Fruit fly (Drosophila melanogaster) whole organism: ENCODE results near the gene Dif.

Experiments used
- CG8478 ChIP-seq: fragments of >200 bp; optimal IDR thresholded peaks from 2 replicates; lab custom pipeline; 2018; ENCODE audit warnings: inconsistent platforms
- Dll ChIP-seq: fragments of >200 bp; optimal IDR thresholded peaks from 2 replicates; lab custom pipeline; 2017
- EcR ChIP-seq, 2 experiments: fragments of >200 bp; optimal IDR thresholded peaks; 2 replicates each; lab custom pipeline; 2017; ENCODE audit warnings: missing biosample characterization in 2 of 2, missing genetic modification characterization in 2 of 2, missing genetic modification reagents in 2 of 2
- pan ChIP-seq: fragments of >200 bp; optimal IDR thresholded peaks from 2 replicates; lab custom pipeline; 2017
- psq ChIP-seq: fragments of >200 bp; optimal IDR thresholded peaks from 2 replicates; lab custom pipeline; 2017
- usp ChIP-seq: fragments of >200 bp; optimal IDR thresholded peaks from 2 replicates; lab custom pipeline; 2017; ENCODE audit warnings: missing biosample characterization, missing genetic modification characterization, mixed read lengths

Gene Dif

dm6 chr2L:17380508-17380907, 52.5 kb downstream of the Dif start:
- TF ChIP-seq pan = no peak
- no peak for TF ChIP-seq EcR (GFP tag; optimal IDR thresholded peaks at IDR 0.05; lab: Kevin White, UChicago)
- TF ChIP-seq Dll = no peak
- no peak for TF ChIP-seq psq (lab: Kevin White, UChicago)
- no peak for TF ChIP-seq usp
- TF ChIP-seq CG8478 = no peak

dm6 chr2L:17379844-17380243, 53.1 kb downstream of the Dif start:
- no peak for TF ChIP-seq CG8478
- TF ChIP-seq pan = no peak
- TF ChIP-seq psq (lab: Kevin White, UChicago) = no peak
- no peak for TF ChIP-seq EcR (GFP tag; optimal IDR thresholded peaks at IDR 0.05; lab: Kevin White, UChicago)
- TF ChIP-seq Dll = no peak
- TF ChIP-seq usp = no peak

DNA sequence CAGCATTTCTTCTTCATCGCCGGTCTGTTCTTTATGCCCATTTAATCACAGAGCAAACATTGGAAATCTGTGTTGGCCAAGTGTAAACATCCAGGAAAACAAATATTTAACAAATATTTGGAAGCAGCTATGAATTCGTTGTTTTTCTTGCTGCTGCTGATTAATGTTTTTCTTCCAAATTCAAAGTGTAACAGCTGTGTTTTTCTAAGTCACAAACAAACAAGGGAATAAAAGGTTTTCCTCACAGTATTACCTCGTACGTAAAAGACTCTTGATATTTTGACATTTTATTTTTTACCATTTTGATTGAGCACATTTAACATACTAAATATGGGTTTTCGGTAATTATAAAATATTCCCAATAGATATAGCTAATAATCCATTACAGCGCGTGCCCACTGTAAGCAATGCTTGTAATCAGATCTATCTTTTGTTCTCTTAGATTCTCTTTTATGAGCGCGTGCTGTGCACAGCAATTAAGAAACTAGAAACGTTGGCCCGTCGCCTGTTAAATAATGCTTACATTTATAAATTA, 54.1 kb downstream of the Dif start:
- no peak for TF ChIP-seq EcR (GFP tag; optimal IDR thresholded peaks at IDR 0.05; lab: Kevin White, UChicago)
- no peak for TF ChIP-seq pan
- no peak for TF ChIP-seq CG8478
- no peak for TF ChIP-seq psq (lab: Kevin White, UChicago)
- TF ChIP-seq Dll = no peak
- no peak for TF ChIP-seq usp

DNA sequence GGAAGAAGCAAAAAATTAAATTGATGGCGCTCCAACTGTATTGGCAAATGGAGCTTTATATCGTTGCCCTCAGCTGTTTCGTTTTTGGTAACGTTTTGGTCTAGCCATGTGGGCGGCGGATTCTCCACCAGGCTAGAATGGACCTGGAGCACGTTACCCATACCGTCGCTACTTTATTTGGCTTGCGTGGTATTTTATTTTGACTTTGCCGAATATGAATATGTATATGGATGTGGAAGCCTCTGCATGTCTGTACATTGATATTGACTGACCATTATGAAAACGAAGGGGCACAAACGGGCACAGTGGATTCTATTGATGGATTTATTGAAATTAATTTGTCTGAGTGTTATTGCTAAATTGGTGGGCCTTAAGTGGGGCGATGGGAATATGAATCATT, 55.1 kb downstream of the Dif start:
- TF ChIP-seq CG8478 (no peak), pan (no peak), usp (no peak), Dll (no peak), psq (lab: Kevin White, UChicago) (no peak), EcR (GFP tag; optimal IDR thresholded peaks at IDR 0.05; lab: Kevin White, UChicago) (no peak)

DNA sequence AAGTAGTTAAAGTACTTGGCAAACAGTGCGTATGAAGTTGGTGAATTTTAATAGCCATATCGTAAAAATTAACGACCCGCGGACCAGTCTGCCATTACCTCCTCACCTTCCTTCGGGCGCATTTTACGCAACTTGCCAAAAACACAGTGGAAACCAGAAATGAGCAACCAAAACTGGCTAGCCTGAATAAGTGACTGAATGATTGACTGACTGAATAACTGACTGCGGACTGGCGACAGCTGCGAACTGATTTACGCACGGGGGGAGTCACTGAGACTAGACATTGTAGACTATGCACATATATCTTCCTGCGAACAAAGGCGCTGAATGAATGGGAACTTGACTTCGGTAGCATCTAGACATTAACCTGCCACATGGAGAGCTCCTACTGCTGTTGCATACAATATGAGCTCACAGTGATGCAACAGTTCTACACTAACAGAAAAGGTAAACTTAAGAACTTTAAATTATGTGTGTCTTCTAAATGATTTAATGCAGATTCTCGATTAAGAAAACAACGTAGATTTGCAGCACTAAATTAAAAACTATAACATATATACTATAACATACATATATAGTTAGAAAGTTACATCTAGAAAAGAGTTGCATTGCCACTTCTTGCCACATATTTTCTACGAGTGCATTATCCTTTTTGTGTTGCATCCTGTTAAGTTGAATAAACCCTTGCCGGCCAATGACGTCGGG, 56.9 kb downstream of the Dif start:
- TF ChIP-seq CG8478 (no peak), EcR (GFP tag; optimal IDR thresholded peaks at IDR 0.05; lab: Kevin White, UChicago) (no peak), Dll (no peak), psq (lab: Kevin White, UChicago) (no peak), pan (no peak)

DNA sequence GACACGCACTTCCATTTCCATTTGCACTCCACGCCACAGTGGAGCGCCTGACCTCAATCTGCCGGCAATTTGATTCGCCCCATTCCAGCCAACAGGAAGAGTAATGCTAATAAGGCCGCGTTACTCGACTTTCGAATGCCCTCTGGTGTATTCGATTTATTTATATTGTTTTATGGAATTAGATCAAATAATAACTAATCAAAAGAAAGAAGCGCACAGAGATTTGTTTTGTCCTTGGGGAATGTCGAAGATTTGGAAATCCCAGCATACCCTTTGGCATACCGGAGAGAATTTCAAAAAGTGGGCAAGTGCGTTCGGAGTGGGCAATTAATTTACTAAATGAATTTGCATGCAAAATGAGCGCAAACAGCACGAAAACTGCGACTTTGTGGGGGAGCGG, 58.1 kb downstream of the Dif start:
- TF ChIP-seq CG8478 (no peak), usp (no peak), psq (lab: Kevin White, UChicago) (no peak)

DNA sequence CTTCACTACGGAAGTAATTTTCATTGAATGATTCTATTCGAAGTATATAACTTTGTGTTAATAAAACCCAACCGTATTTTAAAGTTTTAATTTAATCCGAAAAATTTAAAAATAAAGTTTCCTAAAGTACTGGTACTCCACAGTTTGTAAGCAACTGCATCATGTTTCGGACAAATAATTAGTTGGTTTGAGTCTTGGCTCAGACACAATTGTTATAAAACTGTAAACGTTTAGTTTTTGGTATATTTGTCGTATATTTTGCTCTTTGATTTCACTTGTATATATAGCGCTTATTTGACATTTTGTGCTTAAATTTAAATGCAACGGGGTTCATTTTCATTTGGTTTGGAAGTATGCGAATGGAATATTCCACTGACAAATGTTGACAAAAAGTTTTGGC, 64.5 kb downstream of the Dif start:
- TF ChIP-seq EcR (GFP tag; optimal IDR thresholded peaks at IDR 0.05; lab: Kevin White, UChicago) (no peak), Dll (no peak), psq (lab: Kevin White, UChicago) (no peak), usp (no peak), pan (no peak), CG8478 (no peak)
